Worm (Caenorhabditis elegans) whole organism, midembryonic: ENCODE measurements around the gene str-31.

ENCODE experiments used
- T22C8.4 ChIP-seq: fragments of 200-800 bp; sonication (Bioruptor generic); IDR thresholded peaks from 2 replicates; pipeline ENCODE4 v1.3.6; 2022; ENCODE audit warnings: missing genetic modification characterization, missing compliant biosample characterization
- flt-1 ChIP-seq: fragments of 200-800 bp; sonication (Bioruptor generic); IDR thresholded peaks from 2 replicates; pipeline ENCODE4 v1.3.6; 2022; ENCODE audit warnings: missing genetic modification characterization, missing compliant biosample characterization
- klf-2 ChIP-seq: fragments of 200-800 bp; sonication (Bioruptor generic); conservative IDR thresholded peaks from 2 replicates; pipeline ENCODE4 v1.3.6; 2022; ENCODE audit warnings: missing genetic modification reagents, missing genetic modification characterization, missing compliant biosample characterization
- med-1 ChIP-seq: sonication (generic microtip); optimal IDR thresholded peaks from 2 replicates; lab custom pipeline; 2017; ENCODE audit warnings: missing genetic modification characterization, mild to moderate bottlenecking, missing compliant biosample characterization, antibody characterized with exemption, missing genetic modification reagents; ENCODE audit not compliant: insufficient read depth
- ref-1 ChIP-seq: fragments of 200-800 bp; sonication (Bioruptor generic); conservative IDR thresholded peaks from 2 replicates; pipeline ENCODE4 v1.3.6; 2022; ENCODE audit warnings: missing genetic modification reagents, missing genetic modification characterization, missing compliant biosample characterization
- tab-1 ChIP-seq: fragments of 200-800 bp; sonication (Bioruptor generic); IDR thresholded peaks from 2 replicates; pipeline ENCODE4 v1.3.6; 2022; ENCODE audit warnings: missing genetic modification characterization, missing compliant biosample characterization
- ztf-23 ChIP-seq: fragments of 200-800 bp; sonication (Bioruptor generic); IDR thresholded peaks from 2 replicates; pipeline ENCODE4 v1.3.6; 2022; ENCODE audit warnings: missing genetic modification reagents, missing genetic modification characterization, missing compliant biosample characterization

DNA sequence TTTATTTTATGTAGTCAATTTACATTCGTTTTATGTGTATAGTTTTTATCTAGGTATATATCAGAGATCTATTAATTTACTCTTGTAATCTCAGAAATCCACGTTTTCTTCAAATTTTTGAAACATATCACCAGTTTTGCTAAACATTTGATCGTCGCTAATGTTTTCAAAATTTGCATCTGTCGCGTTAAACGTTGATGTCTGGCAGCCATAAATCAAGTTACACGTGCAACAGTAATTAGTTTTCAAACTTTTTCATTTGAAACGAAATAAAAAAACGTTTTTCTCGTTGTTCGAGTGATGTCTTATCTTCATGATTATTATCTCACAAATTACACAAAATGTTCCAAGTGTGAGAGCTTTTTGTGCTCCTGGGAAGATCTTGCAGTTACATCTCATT lies 11.0 kb downstream of the str-31 start, which contains the start of gene srh-79:
- TF ChIP-seq flt-1 (GFP tag; lab: Robert Waterston, UW) (no peak), med-1 (GFP tag; lab: Kevin White, UChicago) (no peak), tab-1 (GFP tag; lab: Robert Waterston, UW) (no peak), ztf-23 (GFP tag; lab: Robert Waterston, UW) (no peak), klf-2 (GFP tag; lab: Robert Waterston, UW) (no peak), ref-1 (GFP tag; lab: Robert Waterston, UW) (no peak), T22C8.4 (GFP tag; lab: Robert Waterston, UW) (no peak)
